Fruit fly (Drosophila melanogaster): ENCODE data around the gene Pig1.

Pig1 gene

dm6 chrX:3236586-3236985 lies 12.5 kb downstream of the Pig1 start, which contains the start of gene CG14265:
Gene CG14265 (minus strand): TSS chrX:3236686.
- TF ChIP-seq CG32121 (GFP tag; IDR thresholded peaks at IDR 0.05): no peak
- TF ChIP-seq CG9948 (tag; optimal IDR thresholded peaks at IDR 0.05): no peak
- no peak for TF ChIP-seq CG13204 (GFP tag; optimal IDR thresholded peaks at IDR 0.05)
- no peak for TF ChIP-seq CG14655 (GFP tag; optimal IDR thresholded peaks at IDR 0.05)
- TF ChIP-seq fd96Ca (GFP tag; IDR thresholded peaks at IDR 0.05): no peak
- TF ChIP-seq CG17806 (tag; optimal IDR thresholded peaks at IDR 0.05): no peak
- no peak for TF ChIP-seq CG10348 (GFP tag; IDR thresholded peaks at IDR 0.05)
- no peak for TF ChIP-seq CG8159 (tag; optimal IDR thresholded peaks at IDR 0.05)
- no peak for TF ChIP-seq CG4496 (GFP tag; IDR thresholded peaks at IDR 0.05)

dm6 chrX:3233683-3234082 lies 15.4 kb downstream of the Pig1 start:
- TF ChIP-seq D1 (tag; optimal IDR thresholded peaks at IDR 0.05) (no peak), Ets98B (GFP tag; IDR thresholded peaks at IDR 0.05) (no peak), CG15710 (tag; optimal IDR thresholded peaks at IDR 0.05) (no peak), gl (tag; optimal IDR thresholded peaks at IDR 0.05) (no peak), CG8301 (tag; optimal IDR thresholded peaks at IDR 0.05) (no peak), CG4496 (GFP tag; IDR thresholded peaks at IDR 0.05) (no peak), CG14655 (GFP tag; optimal IDR thresholded peaks at IDR 0.05) (no peak), fd96Ca (GFP tag; IDR thresholded peaks at IDR 0.05) (no peak), CG10348 (GFP tag; IDR thresholded peaks at IDR 0.05) (no peak), CG32121 (GFP tag; IDR thresholded peaks at IDR 0.05) (no peak), Pif1B (GFP tag; optimal IDR thresholded peaks at IDR 0.05) (no peak), Snoo (tag; optimal IDR thresholded peaks at IDR 0.05) (no peak), CG13204 (GFP tag; optimal IDR thresholded peaks at IDR 0.05) (no peak), CG12605 (GFP tag; IDR thresholded peaks at IDR 0.05) (no peak), EcR (GFP tag; optimal IDR thresholded peaks at IDR 0.05) (no peak), CG9948 (tag; optimal IDR thresholded peaks at IDR 0.05) (no peak), CG17806 (tag; optimal IDR thresholded peaks at IDR 0.05) (no peak), CG8159 (tag; optimal IDR thresholded peaks at IDR 0.05) (no peak), CG34367 (tag; optimal IDR thresholded peaks at IDR 0.05) (no peak)

DNA sequence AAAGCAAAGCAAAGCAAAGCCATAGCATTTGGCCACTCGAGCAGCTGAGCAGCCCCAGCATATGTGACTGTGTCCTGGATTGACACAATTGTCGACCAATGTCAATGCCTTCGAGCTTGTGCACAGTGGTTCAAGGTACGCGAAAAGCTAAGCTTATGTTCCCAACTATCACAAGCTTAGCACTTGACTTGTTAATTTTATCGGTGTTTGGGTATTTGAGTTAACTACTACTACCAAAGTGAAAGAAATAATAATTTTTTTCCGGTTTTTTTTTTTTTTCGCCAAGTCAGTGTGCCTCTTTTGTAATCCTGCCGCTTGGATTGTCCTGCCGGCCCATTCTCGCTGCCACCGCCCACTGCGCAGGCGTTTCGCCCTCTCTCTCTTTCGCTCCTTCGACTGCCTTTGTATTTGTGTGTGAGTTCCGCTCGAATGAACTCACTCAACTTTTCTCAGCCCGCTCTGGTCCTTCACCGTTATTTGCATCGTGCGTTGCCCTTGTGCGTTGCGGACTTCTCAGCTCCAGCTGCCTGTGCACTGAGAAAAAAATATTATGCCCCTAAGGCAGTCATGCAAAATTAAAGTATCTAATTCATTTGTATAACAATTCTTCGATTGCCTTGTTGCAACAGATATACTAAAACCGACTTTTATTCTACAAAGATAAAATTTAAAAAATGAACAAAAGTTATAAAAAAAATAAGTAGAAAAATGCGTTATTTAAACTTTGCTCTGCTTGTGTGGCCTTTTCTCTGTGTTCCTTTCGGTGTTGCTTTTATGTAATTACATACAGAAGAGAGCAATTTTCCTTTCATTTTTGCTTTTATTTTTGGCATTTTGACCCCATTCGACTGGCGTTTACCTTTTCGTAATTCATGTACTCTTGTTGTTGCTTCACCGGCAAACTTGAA lies 42.9 kb downstream of the Pig1 start:
- peak; percentile 22 for TF ChIP-seq CG14655 (GFP tag; optimal IDR thresholded peaks at IDR 0.05)
- TF ChIP-seq Ets98B (GFP tag; IDR thresholded peaks at IDR 0.05): peak; percentile 68
- peak; percentile 71; the same call in 2 of the 3 replicates for TF ChIP-seq fd96Ca (GFP tag; IDR thresholded peaks at IDR 0.05)
- TF ChIP-seq D1 (tag; optimal IDR thresholded peaks at IDR 0.05): no peak
- peak; percentile 55; the same call in 1 of the 2 replicates for TF ChIP-seq CG12605 (GFP tag; IDR thresholded peaks at IDR 0.05)
- TF ChIP-seq Pif1A (GFP tag; optimal IDR thresholded peaks at IDR 0.05): peak; percentile 61
- no peak for TF ChIP-seq CG10348 (GFP tag; IDR thresholded peaks at IDR 0.05)
- TF ChIP-seq CG34367 (tag; optimal IDR thresholded peaks at IDR 0.05): peak; percentile 29
- TF ChIP-seq CG4496 (GFP tag; IDR thresholded peaks at IDR 0.05): peak; percentile 79
- peak; percentile 57 for TF ChIP-seq CG8159 (tag; optimal IDR thresholded peaks at IDR 0.05)
- TF ChIP-seq CG15710 (tag; optimal IDR thresholded peaks at IDR 0.05): peak; percentile 49
- peak; percentile 35 for TF ChIP-seq CG9948 (tag; optimal IDR thresholded peaks at IDR 0.05)
- TF ChIP-seq gl (tag; optimal IDR thresholded peaks at IDR 0.05): no peak
- peak; percentile 41 for TF ChIP-seq CG17806 (tag; optimal IDR thresholded peaks at IDR 0.05)
- TF ChIP-seq CG8301 (tag; optimal IDR thresholded peaks at IDR 0.05): peak; percentile 25
- TF ChIP-seq rn (GFP tag; IDR thresholded peaks at IDR 0.05): no peak

Data from whole organism, pupa.